Fruit fly (Drosophila melanogaster): Measurements from ENCODE around the gene promL.

- TF ChIP-seq Myc (optimal IDR thresholded peaks at IDR 0.05): no peak
- TF ChIP-seq insv (optimal IDR thresholded peaks at IDR 0.05): no peak
- TF ChIP-seq h (optimal IDR thresholded peaks at IDR 0.05): no peak
- TF ChIP-seq ttk (optimal IDR thresholded peaks at IDR 0.05): no peak
- TF ChIP-seq psq (optimal IDR thresholded peaks at IDR 0.05): no peak
- no peak for TF ChIP-seq Sin3A (optimal IDR thresholded peaks at IDR 0.05)
Measured at dm6 chr3L:3097598-3097880, 30.0 kb downstream of the promL start.

Measured in Kc167 (cell line).